Fruit fly (Drosophila melanogaster): Measurements from ENCODE around the gene E5.

The E5 gene

dm6 chr3R:13831596-13832119 lies 43.1 kb downstream of the E5 start:
- peak; percentile 66 for TF ChIP-seq CG15269 (tag; optimal IDR thresholded peaks at IDR 0.05)
- TF ChIP-seq seq (GFP tag; IDR thresholded peaks at IDR 0.05) = peak; percentile 41; the same call in 1 of the 2 replicates
- TF ChIP-seq Ets65A (GFP tag) = peak; percentile 17
- 0 out of 3 replicates have a peak, but pooled peaks have one; percentile 51 for TF ChIP-seq dysf (GFP tag; IDR thresholded peaks at IDR 0.05)
- TF ChIP-seq row (GFP tag; IDR thresholded peaks at IDR 0.05) = peak; percentile 77
- TF ChIP-seq Oli (tag; optimal IDR thresholded peaks at IDR 0.05) = peak; percentile 60
- no peak for TF ChIP-seq cg (GFP tag; optimal IDR thresholded peaks at IDR 0.05)
- peak; percentile 3 for TF ChIP-seq CG17568 (GFP tag; optimal IDR thresholded peaks at IDR 0.05)
- TF ChIP-seq Hr39 (optimal IDR thresholded peaks at IDR 0.05) = peak; percentile 32
- peak; percentile 53 for TF ChIP-seq sens (GFP tag)
- TF ChIP-seq ATbp (GFP tag; optimal IDR thresholded peaks at IDR 0.05) = peak; percentile 21
- TF ChIP-seq nmo (GFP tag; optimal IDR thresholded peaks at IDR 0.05) = peak; percentile 67
- TF ChIP-seq CG7839 (tag; optimal IDR thresholded peaks at IDR 0.05) = peak; percentile 63
- peak; percentile 8 for TF ChIP-seq D19A (tag; optimal IDR thresholded peaks at IDR 0.05)
- TF ChIP-seq maf-S (GFP tag; optimal IDR thresholded peaks at IDR 0.05) = no peak
- peak; percentile 66 for TF ChIP-seq lbe (GFP tag; optimal IDR thresholded peaks at IDR 0.05)
- TF ChIP-seq CG18619 (GFP tag; optimal IDR thresholded peaks at IDR 0.05) = peak; percentile 23
- peak; percentile 72 for TF ChIP-seq dmrt99B (tag; optimal IDR thresholded peaks at IDR 0.05)
- TF ChIP-seq otp (GFP tag; IDR thresholded peaks at IDR 0.05) = peak; percentile 61; the same call in 1 of the 3 replicates
- no peak for TF ChIP-seq zen2 (GFP tag; IDR thresholded peaks at IDR 0.05; ENCODE audit: partially characterized antibody)
- TF ChIP-seq H2.0 (GFP tag; IDR thresholded peaks at IDR 0.05) = peak; percentile 60
- no peak for TF ChIP-seq slp2 (GFP tag; optimal IDR thresholded peaks at IDR 0.05)
- no peak for TF ChIP-seq CG14667 (GFP tag; IDR thresholded peaks at IDR 0.05)
- no peak for TF ChIP-seq CG6854 (GFP tag; optimal IDR thresholded peaks at IDR 0.05)
- peak; percentile 31; the same call in 1 of the 2 replicates for TF ChIP-seq CG4360 (GFP tag; IDR thresholded peaks at IDR 0.05)
- peak; percentile 34 for TF ChIP-seq CG7556 (GFP tag; optimal IDR thresholded peaks at IDR 0.05)
- peak; percentile 71; the same call in 2 of the 3 replicates for TF ChIP-seq zfh1 (GFP tag; IDR thresholded peaks at IDR 0.05)
- peak; percentile 70 for TF ChIP-seq sens-2 (GFP tag; IDR thresholded peaks at IDR 0.05)
- peak; percentile 66 for TF ChIP-seq slbo (GFP tag; IDR thresholded peaks at IDR 0.05)
- TF ChIP-seq CG3065 (GFP tag; optimal IDR thresholded peaks at IDR 0.05) = no peak
- TF ChIP-seq pzg (GFP tag; optimal IDR thresholded peaks at IDR 0.05) = no peak
- TF ChIP-seq PHDP (tag; optimal IDR thresholded peaks at IDR 0.05) = peak; percentile 62
- TF ChIP-seq Xrp1 (GFP tag; IDR thresholded peaks at IDR 0.05) = peak; percentile 59; the same call in 1 of the 2 replicates
- TF ChIP-seq CG10366 (GFP tag; IDR thresholded peaks at IDR 0.05) = peak; percentile 63
- TF ChIP-seq vnd (GFP tag; IDR thresholded peaks at IDR 0.05; ENCODE audit: partially characterized antibody) = 0 out of 3 replicates have a peak, but pooled peaks have one; percentile 17
- TF ChIP-seq Blimp-1 (GFP tag; optimal IDR thresholded peaks at IDR 0.05) = peak; percentile 86
- peak; percentile 26 for TF ChIP-seq salm (tag; optimal IDR thresholded peaks at IDR 0.05)
- peak; percentile 64; the same call in 1 of the 2 replicates for TF ChIP-seq vvl (GFP tag; IDR thresholded peaks at IDR 0.05)
- no peak for TF ChIP-seq Antp (GFP tag; optimal IDR thresholded peaks at IDR 0.05)
- peak; percentile 63 for TF ChIP-seq Ssrp (tag; optimal IDR thresholded peaks at IDR 0.05)
- 0 out of 2 replicates have a peak, but pooled peaks have one; percentile 54 for TF ChIP-seq CG32772 (GFP tag; IDR thresholded peaks at IDR 0.05)
- peak; percentile 50 for TF ChIP-seq phol (tag; optimal IDR thresholded peaks at IDR 0.05)
- TF ChIP-seq wor (GFP tag; IDR thresholded peaks at IDR 0.05) = peak; percentile 67
- TF ChIP-seq bsh (GFP tag; optimal IDR thresholded peaks at IDR 0.05) = peak; percentile 43 to 70
- peak; percentile 68; the same call in 2 of the 3 replicates for TF ChIP-seq croc (GFP tag; conservative IDR thresholded peaks at IDR 0.05)
- peak; percentile 65; the same call in 2 of the 3 replicates for TF ChIP-seq tgo (GFP tag; IDR thresholded peaks at IDR 0.05)
- no peak for TF ChIP-seq pros (GFP tag; optimal IDR thresholded peaks at IDR 0.05)
- no peak for TF ChIP-seq pan (optimal IDR thresholded peaks at IDR 0.05)
- peak in 1 of 2 experiments; percentile 34 for TF ChIP-seq pan (GFP tag; optimal IDR thresholded peaks at IDR 0.05 in 1 of 2, IDR thresholded peaks at IDR 0.05 in 1 of 2)
- TF ChIP-seq oc (tag; optimal IDR thresholded peaks at IDR 0.05) = peak; percentile 79

Data from whole organism, embryonic.